Fruit fly (Drosophila melanogaster) whole organism, wandering third instar larva: ENCODE results near the gene CG6126.

Experiments used
- Abd-B ChIP-seq: fragments of >200 bp; optimal IDR thresholded peaks from 2 replicates; lab custom pipeline; 2017; ENCODE audit warnings: missing biosample characterization, missing genetic modification characterization
- CG32264 ChIP-seq: fragments of 200-800 bp; sonication (Bioruptor generic); optimal IDR thresholded peaks from 2 replicates; lab custom pipeline; 2016; ENCODE audit warnings: missing biosample characterization, missing genetic modification characterization
- CG9705 ChIP-seq: fragments of 200-800 bp; sonication (Bioruptor generic); optimal IDR thresholded peaks from 2 replicates; lab custom pipeline; 2018; ENCODE audit warnings: missing biosample characterization, mild to moderate bottlenecking, missing genetic modification characterization
- CrebA ChIP-seq: fragments of 200-800 bp; sonication (Bioruptor generic); optimal IDR thresholded peaks from 2 replicates; lab custom pipeline; 2016; ENCODE audit warnings: missing biosample characterization, mild to moderate bottlenecking, missing genetic modification characterization, borderline replicate concordance
- Dfd ChIP-seq: fragments of >200 bp; optimal IDR thresholded peaks from 2 replicates; lab custom pipeline; 2017; ENCODE audit warnings: missing biosample characterization, missing genetic modification characterization
- Dif ChIP-seq: fragments of 200-275, 200-300 bp; sonication (Bioruptor generic); optimal IDR thresholded peaks from 2 replicates; lab custom pipeline; 2018; ENCODE audit warnings: missing biosample characterization, missing genetic modification characterization; ENCODE audit not compliant: partially characterized antibody
- GATAd ChIP-seq: sonication (Bioruptor generic); optimal IDR thresholded peaks from 2 replicates; lab custom pipeline; 2016; ENCODE audit warnings: missing biosample characterization, missing genetic modification characterization
- HLH106 ChIP-seq: fragments of 200-800 bp; optimal IDR thresholded peaks from 3 replicates; lab custom pipeline; 2019; ENCODE audit warnings: missing biosample characterization, mild to moderate bottlenecking, missing genetic modification characterization, moderate library complexity
- Hnf4 ChIP-seq: fragments of 200-800 bp; sonication (Bioruptor generic); optimal IDR thresholded peaks from 2 replicates; lab custom pipeline; 2016; ENCODE audit warnings: missing biosample characterization, mild to moderate bottlenecking, missing genetic modification characterization
- Hr78 ChIP-seq: fragments of >200 bp; optimal IDR thresholded peaks from 2 replicates; lab custom pipeline; 2017; ENCODE audit warnings: missing biosample characterization, missing genetic modification characterization
- Hr83 ChIP-seq: fragments of 200-300 bp; sonication (Bioruptor generic); optimal IDR thresholded peaks from 2 replicates; lab custom pipeline; 2016; ENCODE audit warnings: missing biosample characterization, mild to moderate bottlenecking, missing genetic modification characterization, moderate library complexity; ENCODE audit not compliant: poor library complexity, severe bottlenecking
- Jra ChIP-seq: sonication (Bioruptor generic); optimal IDR thresholded peaks from 2 replicates; lab custom pipeline; 2016; ENCODE audit warnings: missing biosample characterization, missing genetic modification characterization
- Mio ChIP-seq: sonication (Bioruptor generic); optimal IDR thresholded peaks from 2 replicates; lab custom pipeline; 2016; ENCODE audit warnings: missing biosample characterization, missing genetic modification characterization
- Myc ChIP-seq: fragments of >200 bp; optimal IDR thresholded peaks from 2 replicates; lab custom pipeline; 2017
- N ChIP-seq: fragments of >200 bp; optimal IDR thresholded peaks from 2 replicates; lab custom pipeline; 2018; ENCODE audit warnings: missing biosample characterization, missing external identifiers, missing genetic modification characterization
- OdsH ChIP-seq: fragments of 200-800 bp; sonication (Bioruptor generic); optimal IDR thresholded peaks from 2 replicates; lab custom pipeline; 2016; ENCODE audit warnings: missing biosample characterization, mild to moderate bottlenecking, missing genetic modification characterization
- Rel ChIP-seq, 2 experiments: fragments of 200-800 bp; sonication (Bioruptor generic) in 1 of 2; optimal IDR thresholded peaks; 2 replicates in 1 of 2; 3 replicates in 1 of 2; lab custom pipeline; 2016 to 2019; ENCODE audit warnings: mild to moderate bottlenecking in 2 of 2, missing biosample characterization in 2 of 2, missing genetic modification characterization in 2 of 2, moderate library complexity in 1 of 2
- Sp1 ChIP-seq: fragments of 200-800 bp; sonication (Bioruptor generic); optimal IDR thresholded peaks from 3 replicates; lab custom pipeline; 2019; ENCODE audit warnings: missing biosample characterization, mild to moderate bottlenecking, missing genetic modification characterization, moderate library complexity
- Vsx2 ChIP-seq: fragments of 200-300, 225-300 bp; sonication (Bioruptor generic); optimal IDR thresholded peaks from 2 replicates; lab custom pipeline; 2018; ENCODE audit warnings: missing biosample characterization, missing genetic modification characterization; ENCODE audit not compliant: partially characterized antibody
- br ChIP-seq: fragments of 200-800 bp; sonication (Bioruptor generic); optimal IDR thresholded peaks from 2 replicates; lab custom pipeline; 2016; ENCODE audit warnings: missing biosample characterization, missing genetic modification characterization
- brk ChIP-seq: fragments of 200-800 bp; sonication (Bioruptor generic); optimal IDR thresholded peaks from 2 replicates; lab custom pipeline; 2016; ENCODE audit warnings: missing biosample characterization, mild to moderate bottlenecking, missing genetic modification characterization
- dl ChIP-seq, 2 experiments: fragments of 175-275, 200-275 bp in 1 of 2; fragments of 200-275 bp in 1 of 2; sonication (Bioruptor generic); optimal IDR thresholded peaks; lab custom pipeline; 2018; ENCODE audit warnings: mild to moderate bottlenecking in 2 of 2, missing biosample characterization in 2 of 2, missing genetic modification characterization in 2 of 2, moderate library complexity in 2 of 2; ENCODE audit not compliant: partially characterized antibody in 2 of 2, insufficient read depth in 1 of 2
- dmrt93B ChIP-seq: fragments of 200-800 bp; sonication (Bioruptor generic); optimal IDR thresholded peaks from 2 replicates; lab custom pipeline; 2018; ENCODE audit warnings: missing biosample characterization, mild to moderate bottlenecking, missing genetic modification characterization
- dsf ChIP-seq: sonication (Bioruptor generic); optimal IDR thresholded peaks from 2 replicates; lab custom pipeline; 2016; ENCODE audit warnings: missing biosample characterization, missing genetic modification characterization, borderline replicate concordance
- ey ChIP-seq: fragments of 200-800 bp; sonication (Bioruptor generic); optimal IDR thresholded peaks from 2 replicates; lab custom pipeline; 2016; ENCODE audit warnings: missing biosample characterization, missing genetic modification characterization
- foxo ChIP-seq, 2 experiments: fragments of 200-800 bp; sonication (Bioruptor generic); optimal IDR thresholded peaks; 2 replicates in 1 of 2; 3 replicates in 1 of 2; lab custom pipeline; 2016 to 2017; ENCODE audit warnings: missing biosample characterization in 2 of 2, missing genetic modification characterization in 2 of 2
- fru ChIP-seq: fragments of 200-800 bp; sonication (Bioruptor generic); optimal IDR thresholded peaks from 3 replicates; lab custom pipeline; 2016; ENCODE audit warnings: missing biosample characterization, mild to moderate bottlenecking, missing genetic modification characterization
- h ChIP-seq: fragments of 200-800 bp; sonication (Bioruptor generic); optimal IDR thresholded peaks from 3 replicates; lab custom pipeline; 2016; ENCODE audit warnings: missing biosample characterization, mild to moderate bottlenecking, missing genetic modification characterization
- jim ChIP-seq: fragments of 175-275, 200-325 bp; sonication (Bioruptor generic); optimal IDR thresholded peaks from 2 replicates; lab custom pipeline; 2016; ENCODE audit warnings: missing biosample characterization, mild to moderate bottlenecking, missing genetic modification characterization
- lola ChIP-seq: fragments of >200 bp; optimal IDR thresholded peaks from 2 replicates; lab custom pipeline; 2017; ENCODE audit warnings: missing biosample characterization, missing genetic modification characterization
- pan ChIP-seq: fragments of >200 bp; optimal IDR thresholded peaks from 2 replicates; lab custom pipeline; 2017
- psq ChIP-seq: fragments of 200-800 bp; sonication (Bioruptor generic); optimal IDR thresholded peaks from 3 replicates; lab custom pipeline; 2017; ENCODE audit warnings: missing biosample characterization, mild to moderate bottlenecking, missing genetic modification characterization, moderate library complexity
- rgr ChIP-seq: fragments of 200-800 bp; sonication (Bioruptor generic); optimal IDR thresholded peaks from 3 replicates; lab custom pipeline; 2016; ENCODE audit warnings: missing biosample characterization, mild to moderate bottlenecking, missing genetic modification characterization
- sage ChIP-seq: fragments of 200-800 bp; sonication (Bioruptor generic); optimal IDR thresholded peaks from 2 replicates; lab custom pipeline; 2016; ENCODE audit warnings: missing biosample characterization, mild to moderate bottlenecking, missing genetic modification characterization
- sv ChIP-seq: fragments of 200-800 bp; sonication (Bioruptor generic); optimal IDR thresholded peaks from 3 replicates; lab custom pipeline; 2016; ENCODE audit warnings: missing biosample characterization, missing genetic modification characterization
- tai ChIP-seq: sonication (Bioruptor generic); optimal IDR thresholded peaks from 2 replicates; lab custom pipeline; 2016; ENCODE audit warnings: missing biosample characterization, missing genetic modification characterization
- usp ChIP-seq: fragments of >200 bp; optimal IDR thresholded peaks from 2 replicates; lab custom pipeline; 2017; ENCODE audit warnings: missing biosample characterization, missing genetic modification characterization
- woc ChIP-seq: sonication (Bioruptor generic); optimal IDR thresholded peaks from 2 replicates; lab custom pipeline; 2016; ENCODE audit warnings: missing biosample characterization, mild to moderate bottlenecking, missing genetic modification characterization

Gene CG6126

DNA sequence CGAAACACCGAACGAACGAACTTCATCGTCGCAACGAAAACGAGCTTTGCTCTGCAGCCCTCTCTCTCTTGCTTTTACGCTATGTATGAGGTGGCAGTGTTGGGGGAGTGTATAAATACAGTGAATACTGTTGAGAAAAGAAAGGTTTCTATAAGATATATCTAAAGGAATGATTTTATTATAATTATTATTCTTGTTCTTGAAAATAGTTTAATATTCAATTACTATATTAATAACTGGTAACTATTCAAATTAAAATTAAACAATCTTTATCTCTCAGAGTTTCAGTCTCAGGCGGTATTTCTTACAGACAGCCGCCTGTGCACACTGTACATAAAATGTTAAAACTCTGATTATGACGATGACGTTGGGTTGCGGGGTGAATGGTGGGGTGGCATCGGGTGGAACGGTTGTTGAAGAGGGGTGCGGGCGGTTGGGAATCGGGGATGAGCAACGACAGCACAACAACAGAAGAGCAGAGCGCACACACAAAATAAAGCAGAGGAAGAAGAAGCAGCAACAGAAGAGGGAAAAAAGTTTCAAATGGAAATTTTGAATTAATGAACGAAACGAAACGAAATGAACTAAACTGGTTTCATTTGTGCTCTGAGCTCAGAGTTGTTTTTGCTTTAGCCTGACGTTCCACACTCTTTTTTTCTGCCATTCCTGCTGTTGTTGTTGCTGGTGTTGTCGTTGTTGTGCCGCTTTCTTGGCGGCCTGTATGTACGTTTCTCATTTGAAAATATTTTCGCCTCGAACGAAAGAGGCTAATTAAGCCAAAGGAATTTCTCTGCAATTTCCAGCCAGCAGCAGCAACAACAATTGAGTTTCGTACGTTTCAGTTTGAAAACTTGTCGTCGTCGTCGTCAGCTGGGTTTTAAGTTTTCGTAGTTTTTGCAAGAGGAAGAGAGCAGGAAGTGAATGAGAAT, 34.1 kb upstream of the CG6126 start (continued):
- peak; percentile 86 for TF ChIP-seq Hnf4 (GFP tag; lab: Kevin White, UChicago)
- TF ChIP-seq Abd-B (GFP tag; lab: Kevin White, UChicago) = no peak
- peak; percentile 95 for TF ChIP-seq sage
- TF ChIP-seq fru (GFP tag; lab: Kevin White, UChicago) = peak; percentile 93
- peak in 1 of 2 experiments; percentile 99 for TF ChIP-seq foxo (GFP tag; optimal IDR thresholded peaks at IDR 0.05; lab: Kevin White, UChicago)
- TF ChIP-seq rgr = peak; percentile 97
- peak; percentile 98 for TF ChIP-seq psq (GFP tag; lab: Kevin White, UChicago)
- TF ChIP-seq sv (GFP tag; lab: Kevin White, UChicago) = peak; percentile 85
- TF ChIP-seq br (GFP tag; lab: Kevin White, UChicago) = peak; percentile 79
- TF ChIP-seq Dif = peak; percentile 50
- TF ChIP-seq, all 38 proteins: peak for 28

DNA sequence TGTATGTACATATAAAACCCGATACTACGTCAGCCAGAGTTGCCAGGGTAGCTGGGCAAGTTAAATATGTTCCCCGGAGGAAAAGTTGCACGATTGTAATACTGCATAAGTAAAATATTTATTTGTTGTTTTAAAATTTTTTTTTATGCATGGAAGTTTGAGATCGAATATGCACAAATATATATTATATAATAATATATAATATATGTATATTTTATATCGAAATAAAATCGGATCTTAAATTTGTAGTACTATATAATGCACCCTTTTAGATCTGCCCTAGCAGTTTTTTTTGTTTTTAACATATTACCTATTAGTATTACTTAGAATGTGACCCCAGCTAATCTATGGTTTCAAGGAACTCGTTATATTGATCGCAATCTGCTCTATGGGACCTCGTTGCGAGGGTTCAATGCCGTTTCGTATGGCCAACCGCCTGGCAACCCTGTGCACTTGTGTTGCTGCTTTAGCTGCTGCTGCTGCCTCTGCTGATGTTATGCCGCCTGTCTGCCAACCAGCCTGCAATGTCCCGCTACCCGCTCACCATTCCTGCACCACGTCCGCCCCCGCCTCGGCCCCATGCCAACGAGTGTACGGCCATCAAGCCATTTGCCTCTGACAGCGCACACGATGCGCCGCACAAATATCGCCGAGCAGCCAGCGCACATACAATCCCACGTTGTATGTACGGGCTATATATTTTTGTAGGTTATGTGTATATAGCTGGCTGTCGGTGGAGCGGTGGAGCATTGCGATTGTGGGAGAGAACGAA, 33.2 kb upstream of the CG6126 start:
- TF ChIP-seq fru (GFP tag; lab: Kevin White, UChicago) (peak; percentile 45), Sp1 (GFP tag; lab: Kevin White, UChicago) (peak; percentile 97), CrebA (peak; percentile 93), CG9705 (GFP tag; lab: Kevin White, UChicago) (peak; percentile 72), Hr78 (GFP tag; lab: Kevin White, UChicago) (no peak), brk (GFP tag; lab: Kevin White, UChicago) (no peak), jim (peak; percentile 83), GATAd (GFP tag; lab: Kevin White, UChicago) (no peak), ey (GFP tag; lab: Kevin White, UChicago) (peak; percentile 61), Jra (no peak), sv (GFP tag; lab: Kevin White, UChicago) (peak; percentile 79), sage (peak; percentile 29), Rel (GFP tag; optimal IDR thresholded peaks at IDR 0.05; lab: Kevin White, UChicago) (no peak), Rel (tag; optimal IDR thresholded peaks at IDR 0.05; lab: Kevin White, UChicago) (peak; percentile 64), Dif (peak; percentile 85), Dfd (GFP tag; lab: Kevin White, UChicago) (peak; percentile 87), foxo (GFP tag; optimal IDR thresholded peaks at IDR 0.05; lab: Kevin White, UChicago) (peak; percentile 72 to 77), Myc (lab: Kevin White, UChicago) (no peak), HLH106 (peak; percentile 92), lola (no peak), rgr (peak; percentile 40), woc (GFP tag; lab: Kevin White, UChicago) (peak; percentile 31), Mio (GFP tag; lab: Kevin White, UChicago) (peak; percentile 37), N (GFP tag; lab: Kevin White, UChicago) (no peak), Abd-B (GFP tag; lab: Kevin White, UChicago) (no peak), CG32264 (GFP tag; lab: Kevin White, UChicago) (no peak), dsf (GFP tag; lab: Kevin White, UChicago) (no peak), dmrt93B (peak; percentile 95), br (GFP tag; lab: Kevin White, UChicago) (peak; percentile 51), Hr83 (GFP tag; lab: Kevin White, UChicago) (peak; percentile 97), tai (GFP tag; lab: Kevin White, UChicago) (no peak), Vsx2 (GFP tag; lab: Kevin White, UChicago) (no peak), OdsH (peak; percentile 62), pan (no peak), dl (GFP tag; optimal IDR thresholded peaks at IDR 0.05; lab: Kevin White, UChicago; ENCODE audit: insufficient read depth in 1 of 2, partially characterized antibody in 2 of 2) (peak; percentile 56 to 64), Hnf4 (GFP tag; lab: Kevin White, UChicago) (no peak), psq (GFP tag; lab: Kevin White, UChicago) (peak; percentile 65), h (no peak), usp (GFP tag; lab: Kevin White, UChicago) (no peak)
